Worm (Caenorhabditis elegans) whole organism, L2 larva: Measurements from ENCODE around the gene best-15.

ENCODE experiments used
- C34F6.9 ChIP-seq: fragments of 150-350 bp; optimal IDR thresholded peaks from 2 replicates; lab custom pipeline; 2014; ENCODE audit warnings: missing biosample characterization, missing genetic modification characterization
- F13H6.1 ChIP-seq: sonication (generic microtip); optimal IDR thresholded peaks from 2 replicates; lab custom pipeline; 2016; ENCODE audit warnings: missing genetic modification characterization, missing compliant biosample characterization
- R02D3.7 ChIP-seq: fragments of 150-350 bp; optimal IDR thresholded peaks from 2 replicates; lab custom pipeline; 2014; ENCODE audit warnings: missing biosample characterization, missing genetic modification characterization
- Y55F3AM.14 ChIP-seq: fragments of 200-800 bp; sonication (Bioruptor generic); optimal IDR thresholded peaks from 2 replicates; lab custom pipeline; 2018; ENCODE audit warnings: mild to moderate bottlenecking, missing genetic modification characterization, missing compliant biosample characterization
- ZK546.5 ChIP-seq: sonication (generic microtip); optimal IDR thresholded peaks from 2 replicates; lab custom pipeline; 2017; ENCODE audit warnings: missing biosample characterization, missing genetic modification characterization
- alr-1 ChIP-seq: fragments of 150-350 bp; optimal IDR thresholded peaks from 2 replicates; lab custom pipeline; 2014; ENCODE audit warnings: missing biosample characterization, missing genetic modification characterization
- aly-2 ChIP-seq: fragments of 150-350 bp; optimal IDR thresholded peaks from 2 replicates; lab custom pipeline; 2014; ENCODE audit warnings: missing biosample characterization, missing genetic modification characterization
- ama-1 ChIP-seq: fragments of 150-350 bp; optimal IDR thresholded peaks from 2 replicates; lab custom pipeline; 2018; ENCODE audit warnings: inconsistent platforms
- blmp-1 ChIP-seq: sonication (generic microtip); optimal IDR thresholded peaks from 2 replicates; lab custom pipeline; 2017; ENCODE audit warnings: missing genetic modification characterization, mild to moderate bottlenecking, missing compliant biosample characterization, antibody characterized with exemption, moderate library complexity; ENCODE audit not compliant: insufficient read depth
- ceh-82 ChIP-seq: fragments of 150-350 bp; optimal IDR thresholded peaks from 2 replicates; lab custom pipeline; 2014; ENCODE audit warnings: missing biosample characterization, missing genetic modification characterization
- crh-2 ChIP-seq: sonication (generic microtip); optimal IDR thresholded peaks from 2 replicates; lab custom pipeline; 2017; ENCODE audit warnings: missing biosample characterization, missing genetic modification characterization
- dmd-4 ChIP-seq: sonication (generic microtip); optimal IDR thresholded peaks from 2 replicates; lab custom pipeline; 2017; ENCODE audit warnings: missing biosample characterization, missing genetic modification characterization
- egl-27 ChIP-seq: sonication (generic microtip); optimal IDR thresholded peaks from 3 replicates; lab custom pipeline; 2017; ENCODE audit warnings: missing biosample characterization, missing genetic modification reagents, missing genetic modification characterization
- elt-1 ChIP-seq: fragments of 150-350 bp; optimal IDR thresholded peaks from 2 replicates; lab custom pipeline; 2014; ENCODE audit warnings: missing biosample characterization, missing genetic modification characterization
- elt-3 ChIP-seq: sonication (generic microtip); optimal IDR thresholded peaks from 2 replicates; lab custom pipeline; 2017; ENCODE audit warnings: missing biosample characterization, missing genetic modification characterization
- fos-1 ChIP-seq: fragments of 150-350 bp; optimal IDR thresholded peaks from 2 replicates; lab custom pipeline; 2014; ENCODE audit warnings: missing biosample characterization, missing genetic modification characterization
- gmeb-1 ChIP-seq: fragments of 150-350 bp; optimal IDR thresholded peaks from 2 replicates; lab custom pipeline; 2014; ENCODE audit warnings: missing biosample characterization, missing genetic modification characterization
- lin-11 ChIP-seq: fragments of 150-350 bp; sonication (generic microtip); optimal IDR thresholded peaks from 2 replicates; lab custom pipeline; 2014; ENCODE audit warnings: missing biosample characterization, missing genetic modification characterization, inconsistent platforms, mixed read lengths
- lin-13 ChIP-seq: fragments of 150-350 bp; optimal IDR thresholded peaks from 2 replicates; lab custom pipeline; 2014; ENCODE audit warnings: missing biosample characterization, missing genetic modification reagents, missing genetic modification characterization
- lin-39 ChIP-seq: fragments of 150-350 bp; optimal IDR thresholded peaks from 2 replicates; lab custom pipeline; 2014; ENCODE audit warnings: missing biosample characterization, missing genetic modification reagents, missing genetic modification characterization
- lsy-2 ChIP-seq, 2 experiments: fragments of 150-350 bp in 1 of 2; sonication (generic microtip) in 1 of 2; optimal IDR thresholded peaks; 2 replicates each; lab custom pipeline; 2014 to 2017; ENCODE audit warnings: missing biosample characterization in 2 of 2, missing genetic modification characterization in 2 of 2
- mab-5 ChIP-seq: fragments of 150-350 bp; optimal IDR thresholded peaks from 2 replicates; lab custom pipeline; 2014; ENCODE audit warnings: missing biosample characterization, missing genetic modification characterization
- mbf-1 ChIP-seq: sonication (generic microtip); optimal IDR thresholded peaks from 2 replicates; lab custom pipeline; 2017; ENCODE audit warnings: missing biosample characterization, missing genetic modification characterization
- mdl-1 ChIP-seq, 2 experiments: fragments of 150-350 bp in 1 of 2; sonication (generic microtip) in 1 of 2; optimal IDR thresholded peaks; 2 replicates each; lab custom pipeline; 2017; ENCODE audit warnings: missing biosample characterization in 2 of 2, missing genetic modification characterization in 2 of 2
- nhr-10 ChIP-seq: sonication (generic microtip); optimal IDR thresholded peaks from 2 replicates; lab custom pipeline; 2017; ENCODE audit warnings: missing biosample characterization, missing genetic modification characterization
- nhr-11 ChIP-seq: fragments of 150-350 bp; optimal IDR thresholded peaks from 2 replicates; lab custom pipeline; 2014; ENCODE audit warnings: missing biosample characterization, missing genetic modification characterization
- nhr-12 ChIP-seq: fragments of 150-350 bp; optimal IDR thresholded peaks from 2 replicates; lab custom pipeline; 2014; ENCODE audit warnings: missing biosample characterization, missing genetic modification characterization
- nhr-129 ChIP-seq: fragments of 150-350 bp; optimal IDR thresholded peaks from 2 replicates; lab custom pipeline; 2014; ENCODE audit warnings: missing biosample characterization, missing genetic modification characterization
- nhr-21 ChIP-seq: fragments of 150-350 bp; optimal IDR thresholded peaks from 2 replicates; lab custom pipeline; 2014; ENCODE audit warnings: missing biosample characterization, missing genetic modification characterization
- nhr-23 ChIP-seq: fragments of 150-350 bp; optimal IDR thresholded peaks from 2 replicates; lab custom pipeline; 2014; ENCODE audit warnings: missing biosample characterization, missing genetic modification reagents, missing genetic modification characterization
- nhr-237 ChIP-seq: fragments of 150-350 bp; optimal IDR thresholded peaks from 2 replicates; lab custom pipeline; 2014; ENCODE audit warnings: missing biosample characterization, missing genetic modification characterization
- nhr-25 ChIP-seq: fragments of 150-350 bp; sonication (generic microtip); optimal IDR thresholded peaks from 3 replicates; lab custom pipeline; 2014; ENCODE audit warnings: missing biosample characterization, missing genetic modification characterization
- nhr-6 ChIP-seq: fragments of 150-350 bp; optimal IDR thresholded peaks from 2 replicates; lab custom pipeline; 2014; ENCODE audit warnings: missing biosample characterization, missing genetic modification characterization
- peb-1 ChIP-seq: fragments of 150-350 bp; optimal IDR thresholded peaks from 2 replicates; lab custom pipeline; 2014; ENCODE audit warnings: missing biosample characterization, missing genetic modification characterization
- sem-4 ChIP-seq: fragments of 150-350 bp; optimal IDR thresholded peaks from 2 replicates; lab custom pipeline; 2014; ENCODE audit warnings: missing biosample characterization, missing genetic modification reagents, missing genetic modification characterization
- sma-3 ChIP-seq: sonication (generic microtip); optimal IDR thresholded peaks from 2 replicates; lab custom pipeline; 2016; ENCODE audit warnings: missing genetic modification reagents, missing genetic modification characterization, missing compliant biosample characterization
- sma-9 ChIP-seq, 2 experiments: fragments of 150-350 bp in 1 of 2; sonication (generic microtip) in 1 of 2; optimal IDR thresholded peaks; 2 replicates each; lab custom pipeline; 2014 to 2016; ENCODE audit warnings: missing genetic modification characterization in 2 of 2, mild to moderate bottlenecking in 1 of 2, missing biosample characterization in 1 of 2, missing compliant biosample characterization in 1 of 2, missing genetic modification reagents in 1 of 2, moderate library complexity in 1 of 2
- snpc-4 ChIP-seq: fragments of 150-350 bp; optimal IDR thresholded peaks from 2 replicates; lab custom pipeline; 2014; ENCODE audit warnings: missing biosample characterization, missing genetic modification characterization
- unc-39 ChIP-seq: fragments of 150-350 bp; optimal IDR thresholded peaks from 2 replicates; lab custom pipeline; 2014; ENCODE audit warnings: missing biosample characterization, missing genetic modification characterization
- unc-55 ChIP-seq: fragments of 150-350 bp; sonication (generic microtip); optimal IDR thresholded peaks from 3 replicates; lab custom pipeline; 2014; ENCODE audit warnings: missing biosample characterization, missing genetic modification reagents, missing genetic modification characterization
- unc-62 ChIP-seq: fragments of 150-350 bp; optimal IDR thresholded peaks from 2 replicates; lab custom pipeline; 2014; ENCODE audit warnings: missing biosample characterization, missing genetic modification reagents, missing genetic modification characterization
- zag-1 ChIP-seq: fragments of 150-350 bp; optimal IDR thresholded peaks from 2 replicates; lab custom pipeline; 2014; ENCODE audit warnings: missing biosample characterization, missing genetic modification characterization
- ztf-1 ChIP-seq: fragments of 200-800 bp; sonication (Bioruptor generic); conservative IDR thresholded peaks from 2 replicates; pipeline ENCODE4 v1.3.6; 2022; ENCODE audit warnings: missing genetic modification characterization, missing compliant biosample characterization
- ztf-11 ChIP-seq: sonication (generic microtip); optimal IDR thresholded peaks from 2 replicates; lab custom pipeline; 2017; ENCODE audit warnings: missing biosample characterization, missing genetic modification characterization
- ztf-4 ChIP-seq: fragments of 150-350 bp; optimal IDR thresholded peaks from 2 replicates; lab custom pipeline; 2014; ENCODE audit warnings: missing biosample characterization, missing genetic modification characterization

best-15 gene

ce11 chrIV:10851136-10851535, 19.1 kb upstream of the best-15 start:
- TF ChIP-seq nhr-12 (no peak), sma-9 (GFP tag; optimal IDR thresholded peaks at IDR 0.05; lab: Kevin White, UChicago) (no peak), sma-9 (tag; optimal IDR thresholded peaks at IDR 0.05; lab: Kevin White, UChicago) (no peak), alr-1 (tag; lab: Kevin White, UChicago) (no peak), sem-4 (no peak), lin-11 (tag; lab: Kevin White, UChicago) (no peak), Y55F3AM.14 (GFP tag; lab: Kevin White, UChicago) (no peak), crh-2 (tag; lab: Kevin White, UChicago) (no peak), nhr-10 (tag; lab: Kevin White, UChicago) (no peak), R02D3.7 (tag; lab: Kevin White, UChicago) (no peak), mab-5 (tag; lab: Kevin White, UChicago) (no peak), nhr-23 (tag; lab: Kevin White, UChicago) (no peak), aly-2 (tag; lab: Kevin White, UChicago) (no peak), egl-27 (tag; lab: Kevin White, UChicago) (no peak), mbf-1 (tag; lab: Kevin White, UChicago) (no peak), lin-39 (tag; lab: Kevin White, UChicago) (no peak), fos-1 (tag; lab: Kevin White, UChicago) (no peak), ztf-4 (tag; lab: Kevin White, UChicago) (no peak), nhr-11 (tag; lab: Kevin White, UChicago) (no peak)

DNA sequence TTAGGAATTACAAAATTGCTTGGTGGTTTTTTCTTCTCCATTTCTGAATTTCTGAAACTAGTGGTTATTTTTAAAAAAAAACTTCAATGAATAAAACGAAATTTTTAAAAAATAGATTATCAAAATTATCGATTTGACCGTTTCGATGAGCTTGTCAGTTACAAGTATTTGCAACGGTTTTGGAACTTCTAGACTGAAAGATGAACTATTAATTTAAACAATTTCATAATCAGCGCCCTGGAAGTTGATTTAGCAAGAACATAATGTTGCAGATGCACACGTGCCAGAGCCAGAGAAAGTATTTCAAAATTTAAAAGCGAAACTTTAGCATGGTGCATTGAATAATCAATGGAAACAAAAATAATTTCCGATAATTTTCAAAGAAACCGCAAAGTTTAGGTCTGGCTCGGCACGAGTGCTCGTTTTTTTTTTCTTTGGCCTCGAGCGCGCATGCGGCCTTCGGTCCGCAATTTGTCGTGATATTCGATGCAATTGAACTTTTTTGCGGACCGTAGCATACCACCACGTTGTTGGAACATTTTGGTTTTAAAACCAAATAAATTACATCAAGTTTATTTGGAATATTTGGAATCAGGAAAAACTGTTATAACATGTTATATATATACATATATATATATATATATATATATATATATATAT, 10.8 kb upstream of the best-15 start, which contains the start of gene T11G6.5:
TSS of gene T11G6.5 (minus strand) at position 51 of the 660 bp plus-strand sequence.
- TF ChIP-seq nhr-25 (tag; lab: Kevin White, UChicago) (no peak), nhr-23 (tag; lab: Kevin White, UChicago) (no peak), elt-3 (tag; lab: Kevin White, UChicago) (no peak), lin-39 (tag; lab: Kevin White, UChicago) (no peak), C34F6.9 (tag; lab: Kevin White, UChicago) (peak; percentile 48), fos-1 (tag; lab: Kevin White, UChicago) (no peak), mdl-1 (tag; optimal IDR thresholded peaks at IDR 0.05; lab: Kevin White, UChicago) (no peak), lsy-2 (tag; optimal IDR thresholded peaks at IDR 0.05; lab: Kevin White, UChicago) (peak; percentile 76 to 95), blmp-1 (tag; lab: Kevin White, UChicago) (no peak), dmd-4 (tag; lab: Kevin White, UChicago) (no peak), ZK546.5 (tag; lab: Kevin White, UChicago) (no peak), mab-5 (tag; lab: Kevin White, UChicago) (no peak), ztf-4 (tag; lab: Kevin White, UChicago) (no peak), nhr-12 (no peak), ceh-82 (tag; lab: Kevin White, UChicago) (no peak), nhr-6 (tag; lab: Kevin White, UChicago) (no peak), unc-62 (GFP tag; lab: Kevin White, UChicago) (no peak), nhr-237 (no peak), ztf-11 (tag; lab: Kevin White, UChicago) (no peak), nhr-21 (tag; lab: Kevin White, UChicago) (no peak), zag-1 (no peak), nhr-10 (tag; lab: Kevin White, UChicago) (no peak), ama-1 (lab: Kevin White, UChicago) (no peak), egl-27 (tag; lab: Kevin White, UChicago) (no peak), snpc-4 (no peak), F13H6.1 (tag; lab: Kevin White, UChicago) (peak; percentile 7), sem-4 (no peak), crh-2 (tag; lab: Kevin White, UChicago) (no peak), peb-1 (no peak), ztf-1 (no peak), unc-55 (GFP tag; lab: Kevin White, UChicago) (peak; percentile 41), R02D3.7 (tag; lab: Kevin White, UChicago) (no peak), elt-1 (tag; lab: Kevin White, UChicago) (no peak), mbf-1 (tag; lab: Kevin White, UChicago) (no peak), lin-13 (GFP tag; lab: Kevin White, UChicago) (peak; percentile 26), sma-3 (no peak), gmeb-1 (no peak), sma-9 (GFP tag; optimal IDR thresholded peaks at IDR 0.05; lab: Kevin White, UChicago) (no peak), sma-9 (tag; optimal IDR thresholded peaks at IDR 0.05; lab: Kevin White, UChicago) (no peak), lin-11 (tag; lab: Kevin White, UChicago) (no peak), Y55F3AM.14 (GFP tag; lab: Kevin White, UChicago) (no peak), nhr-11 (tag; lab: Kevin White, UChicago) (no peak), unc-39 (tag; lab: Kevin White, UChicago) (no peak), nhr-129 (tag; lab: Kevin White, UChicago) (peak; percentile 19)
